Worm (Caenorhabditis elegans): Measurements from ENCODE around the gene sms-5.

- TF ChIP-seq klf-2 (GFP tag; conservative IDR thresholded peaks at IDR 0.05) (no peak), tab-1 (GFP tag; IDR thresholded peaks at IDR 0.05) (no peak), flt-1 (GFP tag; IDR thresholded peaks at IDR 0.05) (no peak)
Observed at ce11 chrII:521720-522119, 26.5 kb downstream of the sms-5 start.
